Worm (Caenorhabditis elegans): ENCODE measurements around the gene rpt-2.

Gene rpt-2

DNA sequence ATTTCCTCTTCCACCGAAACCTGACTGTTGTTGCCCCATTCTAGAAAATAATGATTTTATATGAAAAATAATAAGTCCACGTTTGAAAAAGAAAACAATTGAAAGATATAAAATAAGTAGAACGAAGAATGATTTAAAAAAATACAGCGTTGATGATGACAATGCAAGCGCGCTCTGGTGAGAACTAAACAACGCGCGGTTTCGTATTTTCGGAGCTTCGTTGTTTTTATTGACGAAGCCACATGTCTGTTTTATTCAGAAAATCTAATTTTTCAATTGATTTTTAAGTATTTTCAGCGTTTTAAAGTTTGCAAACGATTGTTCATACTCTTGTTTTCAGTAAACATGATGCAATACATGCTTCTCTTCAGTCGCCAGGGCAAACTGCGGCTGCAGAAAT lies at the start of gene rpt-2, which contains the start of gene aps-1:
Gene rpt-2, minus strand, starts transcription at position 40 of the 400 bp plus-strand sequence.
Gene aps-1, plus strand, starts transcription at position 341 of the 400 bp plus-strand sequence.
- TF ChIP-seq hlh-15 (tag; optimal IDR thresholded peaks at IDR 0.05) (no peak), pax-1 (tag; optimal IDR thresholded peaks at IDR 0.05) (peak; percentile 51), elt-2 (tag; optimal IDR thresholded peaks at IDR 0.05) (peak; percentile 38), hlh-30 (tag; optimal IDR thresholded peaks at IDR 0.05; ENCODE audit: insufficient read depth) (peak; percentile 30), unc-42 (tag; optimal IDR thresholded peaks at IDR 0.05) (peak; percentile 63), dve-1 (tag; optimal IDR thresholded peaks at IDR 0.05) (peak; percentile 55), hlh-8 (tag; optimal IDR thresholded peaks at IDR 0.05) (peak; percentile 32), nfya-1 (tag; optimal IDR thresholded peaks at IDR 0.05) (peak; percentile 51), ceh-34 (tag; optimal IDR thresholded peaks at IDR 0.05) (peak; percentile 34), K09A11.1 (tag; optimal IDR thresholded peaks at IDR 0.05; ENCODE audit: insufficient read depth) (peak; percentile 34), ceh-31 (tag; optimal IDR thresholded peaks at IDR 0.05) (peak; percentile 48), tbx-2 (tag; optimal IDR thresholded peaks at IDR 0.05) (peak; percentile 27), odd-2 (tag; optimal IDR thresholded peaks at IDR 0.05) (no peak), unc-55 (GFP tag; optimal IDR thresholded peaks at IDR 0.05) (no peak)

- TF ChIP-seq npax-4 (tag; optimal IDR thresholded peaks at IDR 0.05) (no peak), pha-2 (tag; optimal IDR thresholded peaks at IDR 0.05) (no peak), hlh-6 (tag; optimal IDR thresholded peaks at IDR 0.05) (no peak)
Measured at ce11 chrV:6067112-6067511, 49.6 kb upstream of the rpt-2 start, which contains the start of gene srh-10. Gene srh-10 (minus strand): TSS chrV:6067140.

DNA sequence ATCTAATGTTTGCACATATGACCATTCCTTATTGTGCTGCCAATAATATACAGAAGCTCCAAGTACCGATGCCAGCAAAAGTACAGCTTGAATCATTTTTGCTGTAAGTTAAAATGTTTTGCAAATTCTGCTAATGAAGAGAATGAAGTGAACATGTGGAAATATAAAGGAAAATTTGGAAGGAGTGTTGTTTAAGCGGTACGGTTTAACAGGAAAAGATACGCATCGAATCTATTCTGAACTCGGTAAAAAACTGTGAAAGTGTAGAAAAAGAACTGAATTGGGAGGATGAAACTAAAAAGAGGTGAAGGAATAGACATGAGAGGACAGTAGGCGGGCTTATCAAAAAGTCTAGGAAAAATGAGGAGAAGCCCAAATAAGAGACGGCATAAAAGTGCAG lies 45.9 kb upstream of the rpt-2 start, which contains the start of gene Y38A10A.2:
Gene Y38A10A.2, minus strand, starts transcription at position 101 of the 400 bp plus-strand sequence.
- no peak for TF ChIP-seq ceh-45 (GFP tag; IDR thresholded peaks at IDR 0.05)
- no peak for TF ChIP-seq unc-86 (tag; optimal IDR thresholded peaks at IDR 0.05)
- no peak for TF ChIP-seq ceh-9 (tag; optimal IDR thresholded peaks at IDR 0.05)
- no peak for TF ChIP-seq unc-42 (tag; optimal IDR thresholded peaks at IDR 0.05)
- no peak for TF ChIP-seq pat-9 (tag; optimal IDR thresholded peaks at IDR 0.05)
- no peak for TF ChIP-seq lim-6 (tag; optimal IDR thresholded peaks at IDR 0.05)
- no peak for TF ChIP-seq ceh-14 (tag; optimal IDR thresholded peaks at IDR 0.05)
- TF ChIP-seq gmeb-2 (tag; optimal IDR thresholded peaks at IDR 0.05), result no peak
- TF ChIP-seq K09A11.1 (tag; optimal IDR thresholded peaks at IDR 0.05; ENCODE audit: insufficient read depth), result no peak

DNA sequence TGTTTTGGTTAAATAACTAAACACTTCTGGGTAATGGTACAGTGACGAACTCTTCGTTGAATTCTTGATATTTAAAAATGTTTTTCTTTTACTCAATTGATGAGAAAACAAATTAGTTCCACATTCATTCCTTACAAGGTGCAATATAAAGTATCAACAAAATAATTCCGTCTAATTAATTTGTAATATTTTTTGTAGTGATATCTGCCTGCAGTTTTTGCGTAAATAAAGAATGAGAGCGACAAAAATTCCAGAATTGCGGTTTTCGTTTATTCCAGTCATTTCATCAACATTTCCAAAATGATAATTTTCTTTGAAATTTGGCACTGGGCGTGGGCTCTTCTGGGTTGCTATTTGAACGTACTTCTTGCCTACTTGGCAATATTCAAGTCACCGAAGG lies 37.8 kb upstream of the rpt-2 start, which contains the start of gene srd-20:
Gene srd-20, plus strand, starts transcription at position 301 of the 400 bp plus-strand sequence.
- TF ChIP-seq pha-4 (tag; optimal IDR thresholded peaks at IDR 0.05) (no peak), ahr-1 (tag; optimal IDR thresholded peaks at IDR 0.05) (no peak), ztf-16 (tag; optimal IDR thresholded peaks at IDR 0.05) (no peak), ceh-9 (tag; optimal IDR thresholded peaks at IDR 0.05) (no peak), mec-3 (tag; optimal IDR thresholded peaks at IDR 0.05; ENCODE audit: borderline replicate concordance) (no peak), ceh-48 (tag; optimal IDR thresholded peaks at IDR 0.05) (no peak), che-1 (tag; optimal IDR thresholded peaks at IDR 0.05) (no peak), tbx-2 (tag; optimal IDR thresholded peaks at IDR 0.05) (no peak), hlh-8 (tag; optimal IDR thresholded peaks at IDR 0.05) (no peak), ceh-19 (GFP tag; optimal IDR thresholded peaks at IDR 0.05) (no peak), Y22D7AL.16 (tag; optimal IDR thresholded peaks at IDR 0.05) (no peak), sox-2 (GFP tag; IDR thresholded peaks at IDR 0.05) (no peak), ets-4 (tag; optimal IDR thresholded peaks at IDR 0.05) (no peak), rnt-1 (tag; optimal IDR thresholded peaks at IDR 0.05) (no peak), unc-86 (tag; optimal IDR thresholded peaks at IDR 0.05) (no peak), ceh-14 (tag; optimal IDR thresholded peaks at IDR 0.05) (no peak), gmeb-2 (tag; optimal IDR thresholded peaks at IDR 0.05) (no peak), unc-3 (GFP tag; conservative IDR thresholded peaks at IDR 0.05) (no peak), unc-3 (tag; optimal IDR thresholded peaks at IDR 0.05) (no peak), nhr-11 (tag; optimal IDR thresholded peaks at IDR 0.05) (no peak)
